Worm (Caenorhabditis elegans) whole organism, midembryonic: ENCODE data around the gene pos-1.

ENCODE experiments used
- T22C8.4 ChIP-seq: fragments of 200-800 bp; sonication (Bioruptor generic); IDR thresholded peaks from 2 replicates; pipeline ENCODE4 v1.3.6; 2022; ENCODE audit warnings: missing genetic modification characterization, missing compliant biosample characterization
- cog-1 ChIP-seq: sonication (generic microtip); optimal IDR thresholded peaks from 2 replicates; lab custom pipeline; 2016; ENCODE audit warnings: missing genetic modification characterization, missing compliant biosample characterization
- flt-1 ChIP-seq: fragments of 200-800 bp; sonication (Bioruptor generic); IDR thresholded peaks from 2 replicates; pipeline ENCODE4 v1.3.6; 2022; ENCODE audit warnings: missing genetic modification characterization, missing compliant biosample characterization
- klf-2 ChIP-seq: fragments of 200-800 bp; sonication (Bioruptor generic); conservative IDR thresholded peaks from 2 replicates; pipeline ENCODE4 v1.3.6; 2022; ENCODE audit warnings: missing genetic modification reagents, missing genetic modification characterization, missing compliant biosample characterization
- med-1 ChIP-seq: sonication (generic microtip); optimal IDR thresholded peaks from 2 replicates; lab custom pipeline; 2017; ENCODE audit warnings: missing genetic modification characterization, mild to moderate bottlenecking, missing compliant biosample characterization, antibody characterized with exemption, missing genetic modification reagents; ENCODE audit not compliant: insufficient read depth
- ref-1 ChIP-seq: fragments of 200-800 bp; sonication (Bioruptor generic); conservative IDR thresholded peaks from 2 replicates; pipeline ENCODE4 v1.3.6; 2022; ENCODE audit warnings: missing genetic modification reagents, missing genetic modification characterization, missing compliant biosample characterization
- tab-1 ChIP-seq: fragments of 200-800 bp; sonication (Bioruptor generic); IDR thresholded peaks from 2 replicates; pipeline ENCODE4 v1.3.6; 2022; ENCODE audit warnings: missing genetic modification characterization, missing compliant biosample characterization
- ztf-23 ChIP-seq: fragments of 200-800 bp; sonication (Bioruptor generic); IDR thresholded peaks from 2 replicates; pipeline ENCODE4 v1.3.6; 2022; ENCODE audit warnings: missing genetic modification reagents, missing genetic modification characterization, missing compliant biosample characterization
- ztf-29 ChIP-seq: fragments of 200-800 bp; sonication (Bioruptor generic); IDR thresholded peaks from 2 replicates; pipeline ENCODE4 v1.3.6; 2022; ENCODE audit warnings: missing genetic modification reagents, missing genetic modification characterization, missing compliant biosample characterization

pos-1 gene

DNA sequence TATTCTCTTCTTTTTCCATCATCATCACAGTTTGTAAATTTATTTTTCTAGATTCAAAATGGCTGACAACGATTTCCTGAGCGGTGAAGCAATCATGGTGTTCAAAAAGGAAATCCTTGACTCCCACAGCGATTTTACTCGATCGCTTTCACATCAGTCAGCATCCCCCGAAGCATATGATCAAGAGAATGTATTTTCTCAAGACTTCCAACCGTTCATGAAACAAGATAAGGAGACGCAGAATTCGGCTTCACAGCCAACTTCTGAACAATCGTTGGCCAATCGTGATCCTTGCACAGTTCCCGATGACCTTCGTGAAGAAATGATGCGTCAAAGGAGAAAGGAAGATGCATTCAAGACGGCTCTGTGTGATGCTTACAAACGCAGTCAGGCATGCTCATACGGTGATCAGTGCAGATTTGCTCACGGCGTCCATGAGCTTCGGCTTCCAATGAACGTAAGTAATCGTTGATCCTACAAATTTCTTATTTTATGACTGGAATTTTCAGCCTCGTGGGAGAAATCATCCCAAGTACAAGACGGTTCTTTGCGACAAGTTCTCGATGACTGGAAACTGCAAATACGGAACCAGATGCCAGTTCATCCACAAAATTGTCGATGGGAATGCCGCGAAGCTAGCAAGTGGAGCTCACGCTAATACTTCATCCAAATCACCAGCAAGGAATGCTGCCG, at the start of gene pos-1:
pos-1 (plus strand) TSS at position 51 of the 693 bp plus-strand sequence.
- no peak for TF ChIP-seq ztf-23
- TF ChIP-seq flt-1 (GFP tag; lab: Robert Waterston, UW): no peak
- TF ChIP-seq klf-2 (GFP tag; lab: Robert Waterston, UW): no peak
- TF ChIP-seq cog-1 (tag; lab: Kevin White, UChicago): no peak
- no peak for TF ChIP-seq T22C8.4 (GFP tag; lab: Robert Waterston, UW)
- no peak for TF ChIP-seq ref-1 (GFP tag; lab: Robert Waterston, UW)
- no peak for TF ChIP-seq tab-1 (GFP tag; lab: Robert Waterston, UW)
- no peak for TF ChIP-seq med-1

DNA sequence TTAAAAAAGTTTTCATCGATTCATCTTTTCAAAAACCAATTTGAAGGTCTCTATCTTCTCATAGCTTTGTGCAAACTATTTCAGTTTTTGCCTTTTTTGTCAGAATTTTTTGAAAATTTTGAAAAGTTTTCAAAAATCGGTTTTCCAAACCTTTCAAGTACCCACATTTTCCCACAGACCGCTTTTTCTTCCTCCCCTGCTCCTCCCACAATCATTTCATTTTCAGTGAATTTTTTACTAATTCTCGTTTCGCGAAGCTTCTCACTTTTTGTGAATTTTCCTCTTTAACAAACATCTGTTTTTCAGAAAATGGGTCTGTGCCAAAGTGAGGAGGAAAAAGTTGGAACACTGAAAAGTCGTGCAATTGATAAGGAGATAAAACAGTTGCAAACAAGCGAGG, 43.2 kb upstream of the pos-1 start, which contains the start of gene gpa-2:
gpa-2 (plus strand) TSS at position 301 of the 400 bp plus-strand sequence.
- TF ChIP-seq tab-1 (GFP tag; lab: Robert Waterston, UW): no peak
- no peak for TF ChIP-seq klf-2 (GFP tag; lab: Robert Waterston, UW)
- TF ChIP-seq T22C8.4 (GFP tag; lab: Robert Waterston, UW): no peak
- TF ChIP-seq cog-1 (tag; lab: Kevin White, UChicago): no peak

DNA sequence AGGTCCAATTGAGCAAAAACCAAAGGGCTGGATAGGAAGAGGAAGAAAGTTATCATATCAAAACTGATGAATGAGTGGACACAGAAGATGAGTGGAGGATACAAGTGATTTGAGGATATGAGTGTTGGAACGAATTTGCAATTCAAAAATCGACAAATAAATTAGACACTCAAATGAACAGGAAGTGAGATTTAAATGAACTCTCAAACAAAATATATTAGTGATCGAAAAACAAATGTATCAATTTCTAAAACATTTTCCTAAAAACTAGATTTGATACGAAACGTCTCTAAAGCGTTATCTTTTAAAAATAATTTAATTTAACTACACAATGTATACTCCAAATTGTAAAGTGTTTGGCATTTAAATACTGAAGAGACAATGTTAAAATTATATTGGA, 38.5 kb upstream of the pos-1 start, which contains the start of gene F38E1.10:
F38E1.10 (minus strand) TSS at position 101 of the 400 bp plus-strand sequence.
- TF ChIP-seq ztf-29 (GFP tag; lab: Robert Waterston, UW) (no peak), T22C8.4 (GFP tag; lab: Robert Waterston, UW) (no peak), ztf-23 (no peak), med-1 (no peak), ref-1 (GFP tag; lab: Robert Waterston, UW) (no peak)

DNA sequence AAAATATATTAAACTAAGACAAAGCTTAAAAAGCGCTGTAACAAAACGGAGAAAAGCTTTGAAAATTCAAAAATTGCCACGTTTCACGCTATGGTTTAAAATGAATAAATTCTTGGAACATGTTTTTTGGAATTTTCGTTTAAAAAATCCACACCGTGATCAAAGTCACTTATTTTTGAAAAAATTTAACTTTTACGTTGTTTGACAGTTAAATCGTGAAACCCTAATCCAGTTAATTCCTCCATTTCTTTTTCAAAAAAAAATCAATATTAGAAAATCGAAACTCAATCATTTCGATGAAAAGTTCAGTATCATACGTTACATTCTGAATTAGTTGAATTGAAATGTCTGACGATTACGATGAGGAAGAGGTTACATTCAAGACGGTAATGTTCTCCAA, 38.0 kb upstream of the pos-1 start, which contains the start of gene F38E1.3:
F38E1.3 (plus strand) TSS at position 301 of the 400 bp plus-strand sequence.
- TF ChIP-seq ztf-29 (GFP tag; lab: Robert Waterston, UW) (no peak), ztf-23 (no peak), ref-1 (GFP tag; lab: Robert Waterston, UW) (no peak), flt-1 (GFP tag; lab: Robert Waterston, UW) (no peak)

DNA sequence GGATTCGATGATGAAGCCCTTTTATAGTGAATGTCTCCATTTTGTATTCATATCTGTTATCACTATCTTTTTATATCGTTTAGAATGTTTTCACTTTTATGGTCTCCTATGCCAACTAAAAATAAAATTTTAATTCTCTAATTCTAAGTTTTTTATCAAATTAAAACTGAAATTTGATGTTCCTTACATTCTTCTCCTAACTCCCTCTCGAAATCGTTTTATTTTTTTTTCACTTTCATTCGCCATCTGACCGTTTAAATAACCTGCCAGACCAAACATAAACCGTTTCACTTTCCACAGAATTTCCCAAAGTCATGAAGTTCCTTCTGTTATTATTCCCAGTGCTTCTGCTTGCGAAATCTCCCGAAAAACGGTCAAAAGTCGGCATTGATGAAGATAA, 34.7 kb upstream of the pos-1 start, which contains the start of gene F52E1.5:
F52E1.5 (plus strand) TSS at position 301 of the 400 bp plus-strand sequence.
- no peak for TF ChIP-seq ref-1 (GFP tag; lab: Robert Waterston, UW)
- no peak for TF ChIP-seq ztf-29 (GFP tag; lab: Robert Waterston, UW)
- TF ChIP-seq flt-1 (GFP tag; lab: Robert Waterston, UW): no peak
- TF ChIP-seq klf-2 (GFP tag; lab: Robert Waterston, UW): no peak
- TF ChIP-seq tab-1 (GFP tag; lab: Robert Waterston, UW): no peak
- TF ChIP-seq cog-1 (tag; lab: Kevin White, UChicago): no peak
- no peak for TF ChIP-seq med-1
- TF ChIP-seq T22C8.4 (GFP tag; lab: Robert Waterston, UW): no peak
- TF ChIP-seq ztf-23: no peak

DNA sequence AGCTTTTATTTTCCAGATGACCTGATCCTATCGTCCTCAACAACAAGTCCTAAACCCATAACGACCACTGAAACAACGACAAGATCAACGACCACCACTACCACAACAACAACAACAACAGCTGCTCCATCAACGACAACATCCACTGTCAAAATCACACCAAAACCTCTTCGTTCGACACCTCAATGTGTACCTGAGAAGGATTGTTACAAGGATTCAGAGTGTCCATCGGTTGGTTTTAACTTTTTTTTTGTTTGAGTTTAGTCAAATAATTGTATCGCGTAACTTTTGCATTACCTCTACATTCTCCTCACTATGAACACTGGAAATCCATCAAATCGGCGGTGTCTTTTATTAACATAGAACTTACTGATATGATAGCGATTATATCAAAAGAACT, 33.8 kb upstream of the pos-1 start:
- TF ChIP-seq ztf-23: no peak
- TF ChIP-seq ztf-29 (GFP tag; lab: Robert Waterston, UW): no peak
- no peak for TF ChIP-seq T22C8.4 (GFP tag; lab: Robert Waterston, UW)
- TF ChIP-seq tab-1 (GFP tag; lab: Robert Waterston, UW): no peak
- no peak for TF ChIP-seq klf-2 (GFP tag; lab: Robert Waterston, UW)
- no peak for TF ChIP-seq med-1
- no peak for TF ChIP-seq cog-1 (tag; lab: Kevin White, UChicago)
- TF ChIP-seq ref-1 (GFP tag; lab: Robert Waterston, UW): no peak
- no peak for TF ChIP-seq flt-1 (GFP tag; lab: Robert Waterston, UW)

DNA sequence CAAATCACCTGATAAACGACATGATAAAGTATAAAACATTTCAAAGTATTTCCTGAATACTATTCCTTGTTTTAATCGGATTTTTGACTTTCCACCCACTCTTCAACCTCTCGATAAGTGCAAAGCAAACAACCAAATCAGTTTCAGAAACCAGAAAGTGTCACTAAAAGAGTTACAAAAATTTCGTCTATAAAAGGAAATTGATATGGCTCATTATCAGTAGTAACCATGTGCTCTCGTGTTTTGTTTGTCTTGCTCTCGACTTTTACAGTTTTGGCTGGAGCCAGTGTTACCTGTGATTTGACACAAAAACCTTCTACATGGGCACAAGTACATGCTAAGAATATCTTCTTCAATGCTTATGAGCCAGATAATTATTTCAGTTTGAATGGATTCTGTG, 30.2 kb upstream of the pos-1 start, which contains the start of gene F52E1.14:
F52E1.14 (plus strand) TSS at position 207 of the 400 bp plus-strand sequence.
- no peak for TF ChIP-seq ztf-23
- no peak for TF ChIP-seq tab-1 (GFP tag; lab: Robert Waterston, UW)
- no peak for TF ChIP-seq med-1
- no peak for TF ChIP-seq ref-1 (GFP tag; lab: Robert Waterston, UW)
- TF ChIP-seq klf-2 (GFP tag; lab: Robert Waterston, UW): no peak
- no peak for TF ChIP-seq flt-1 (GFP tag; lab: Robert Waterston, UW)
- no peak for TF ChIP-seq ztf-29 (GFP tag; lab: Robert Waterston, UW)
- TF ChIP-seq cog-1 (tag; lab: Kevin White, UChicago): no peak
- no peak for TF ChIP-seq T22C8.4 (GFP tag; lab: Robert Waterston, UW)

DNA sequence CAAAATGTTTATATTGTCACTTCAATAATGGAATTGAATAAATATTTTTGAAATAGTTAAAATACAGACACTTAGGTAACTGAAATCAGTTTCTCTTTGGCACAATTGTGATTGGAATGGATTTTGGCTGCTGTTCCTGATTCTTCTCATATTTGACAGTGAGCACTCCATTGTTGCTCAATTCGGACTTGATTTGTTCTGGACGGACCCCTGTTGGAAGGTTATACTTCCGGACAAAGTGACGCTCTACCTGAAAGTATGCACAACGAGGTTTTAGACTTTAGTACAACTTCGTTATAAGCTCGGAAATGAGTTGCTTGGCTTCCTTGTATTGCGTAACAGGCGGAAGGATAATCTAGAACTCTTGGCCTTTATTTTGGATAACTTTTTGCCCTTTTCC, 29.1 kb upstream of the pos-1 start:
- no peak for TF ChIP-seq ztf-23
- TF ChIP-seq klf-2 (GFP tag; lab: Robert Waterston, UW): no peak
- TF ChIP-seq ref-1 (GFP tag; lab: Robert Waterston, UW): no peak

DNA sequence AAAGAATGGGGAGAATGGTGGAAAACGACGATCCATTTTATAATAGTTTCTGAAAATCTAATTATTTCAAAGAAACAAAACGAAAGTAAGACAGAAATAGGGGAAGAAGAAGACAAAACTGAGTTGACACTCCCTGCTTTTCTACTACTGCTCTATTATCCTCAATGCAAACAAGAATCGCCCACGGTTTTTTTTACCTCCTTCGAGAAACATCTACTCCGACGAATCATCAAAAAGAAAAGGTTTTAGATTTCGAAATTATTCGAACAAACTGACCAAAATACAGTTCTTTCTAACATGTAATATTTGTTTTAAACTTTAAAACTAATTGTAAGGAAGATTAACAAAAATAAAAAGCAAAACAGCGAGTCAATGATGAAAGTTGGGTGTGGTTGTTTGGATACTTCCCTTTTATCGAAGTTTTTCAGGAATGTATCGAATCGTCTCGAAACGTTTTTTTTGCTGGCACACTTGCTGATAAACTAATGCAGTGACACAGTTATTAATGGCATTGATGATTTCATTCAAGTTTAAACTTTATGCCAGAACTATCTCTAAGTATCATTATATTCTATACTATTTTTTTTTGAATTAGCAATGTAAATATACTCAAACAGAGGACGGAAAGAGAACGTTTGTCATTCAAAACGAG, 27.9 kb upstream of the pos-1 start, which contains the start of gene hsp-17:
hsp-17 (minus strand) TSS at position 51 of the 652 bp plus-strand sequence.
- TF ChIP-seq tab-1 (GFP tag; lab: Robert Waterston, UW): no peak
- no peak for TF ChIP-seq cog-1 (tag; lab: Kevin White, UChicago)
- TF ChIP-seq klf-2 (GFP tag; lab: Robert Waterston, UW): no peak
- TF ChIP-seq T22C8.4 (GFP tag; lab: Robert Waterston, UW): no peak
- no peak for TF ChIP-seq ref-1 (GFP tag; lab: Robert Waterston, UW)
- TF ChIP-seq flt-1 (GFP tag; lab: Robert Waterston, UW): no peak
- no peak for TF ChIP-seq med-1
- TF ChIP-seq ztf-29 (GFP tag; lab: Robert Waterston, UW): no peak
- no peak for TF ChIP-seq ztf-23
